Fruit fly (Drosophila melanogaster): ENCODE measurements around the gene myo.

myo gene

dm6 chr4:695845-696244 lies at the start of gene myo (continued):
- TF ChIP-seq slbo (GFP tag; IDR thresholded peaks at IDR 0.05): no peak
- peak; percentile 46 for TF ChIP-seq CG13894 (tag; optimal IDR thresholded peaks at IDR 0.05)
- no peak for TF ChIP-seq Drgx (GFP tag; IDR thresholded peaks at IDR 0.05)
- no peak for TF ChIP-seq CG14050 (GFP tag; IDR thresholded peaks at IDR 0.05)
- TF ChIP-seq dpn (GFP tag; optimal IDR thresholded peaks at IDR 0.05): no peak
- no peak for TF ChIP-seq CG2129 (GFP tag; IDR thresholded peaks at IDR 0.05; ENCODE audit: partially characterized antibody)
- TF ChIP-seq CG2120 (GFP tag; optimal IDR thresholded peaks at IDR 0.05): no peak
- no peak; the same call in 1 of the 2 replicates for TF ChIP-seq CG31441 (GFP tag; IDR thresholded peaks at IDR 0.05)
- no peak for TF ChIP-seq danr (GFP tag; IDR thresholded peaks at IDR 0.05)
- no peak for TF ChIP-seq Dad (GFP tag; optimal IDR thresholded peaks at IDR 0.05)
- no peak for TF ChIP-seq NC2α (GFP tag; optimal IDR thresholded peaks at IDR 0.05)
- no peak for TF ChIP-seq tin (GFP tag; optimal IDR thresholded peaks at IDR 0.05)
- TF ChIP-seq stc (GFP tag; IDR thresholded peaks at IDR 0.05): no peak
- no peak for TF ChIP-seq btn (GFP tag; optimal IDR thresholded peaks at IDR 0.05)
- no peak for TF ChIP-seq sens-2 (GFP tag; IDR thresholded peaks at IDR 0.05)
- no peak for TF ChIP-seq HLH54F (GFP tag; optimal IDR thresholded peaks at IDR 0.05)
- no peak for TF ChIP-seq CG4424 (GFP tag; optimal IDR thresholded peaks at IDR 0.05)
- no peak for TF ChIP-seq CG13624 (GFP tag; optimal IDR thresholded peaks at IDR 0.05)
- no peak for TF ChIP-seq knrl (GFP tag; IDR thresholded peaks at IDR 0.05; ENCODE audit: partially characterized antibody)
- TF ChIP-seq CG11723 (GFP tag; optimal IDR thresholded peaks at IDR 0.05): peak; percentile 75
- no peak for TF ChIP-seq Atf-2 (GFP tag; optimal IDR thresholded peaks at IDR 0.05)
- peak; percentile 14 for TF ChIP-seq tap (tag; optimal IDR thresholded peaks at IDR 0.05)
- TF ChIP-seq CG10565 (GFP tag; optimal IDR thresholded peaks at IDR 0.05): no peak
- no peak for TF ChIP-seq salm (tag; optimal IDR thresholded peaks at IDR 0.05)
- TF ChIP-seq CG17568 (GFP tag; optimal IDR thresholded peaks at IDR 0.05): no peak
- peak; percentile 0 for TF ChIP-seq PHDP (tag; optimal IDR thresholded peaks at IDR 0.05)
- no peak for TF ChIP-seq Nf-YB (GFP tag; optimal IDR thresholded peaks at IDR 0.05)
- no peak for TF ChIP-seq D (optimal IDR thresholded peaks at IDR 0.05)
- TF ChIP-seq D (GFP tag; optimal IDR thresholded peaks at IDR 0.05): no peak
- no peak for TF ChIP-seq CTCF (GFP tag; optimal IDR thresholded peaks at IDR 0.05)
- TF ChIP-seq Scr (GFP tag; IDR thresholded peaks at IDR 0.05; ENCODE audit: partially characterized antibody): no peak
- no peak for TF ChIP-seq CG10543 (GFP tag; optimal IDR thresholded peaks at IDR 0.05)
- TF ChIP-seq CG34376 (GFP tag; optimal IDR thresholded peaks at IDR 0.05): peak; percentile 39
- no peak for TF ChIP-seq dmrt11E (tag; optimal IDR thresholded peaks at IDR 0.05)
- no peak for TF ChIP-seq Dip2 (GFP tag; IDR thresholded peaks at IDR 0.05)
- TF ChIP-seq B-H2 (GFP tag; optimal IDR thresholded peaks at IDR 0.05): peak; percentile 28
- TF ChIP-seq CG1024 (GFP tag; IDR thresholded peaks at IDR 0.05): 0 out of 2 replicates have a peak, but pooled peaks have one; percentile 9
- TF ChIP-seq Dip3 (GFP tag; optimal IDR thresholded peaks at IDR 0.05): no peak
- TF ChIP-seq Myb (GFP tag; optimal IDR thresholded peaks at IDR 0.05): no peak
- TF ChIP-seq crp (GFP tag; optimal IDR thresholded peaks at IDR 0.05): peak in 1 of 2 experiments; percentile 72
- TF ChIP-seq CG15601 (tag; optimal IDR thresholded peaks at IDR 0.05): peak; percentile 49
- no peak for TF ChIP-seq az2 (GFP tag; optimal IDR thresholded peaks at IDR 0.05)
- TF ChIP-seq CG5953 (GFP tag; IDR thresholded peaks at IDR 0.05): no peak
- no peak for TF ChIP-seq cad (GFP tag; optimal IDR thresholded peaks at IDR 0.05)
- TF ChIP-seq lmd (GFP tag; IDR thresholded peaks at IDR 0.05): no peak
- TF ChIP-seq BEAF-32 (GFP tag; optimal IDR thresholded peaks at IDR 0.05): no peak
- TF ChIP-seq CG11093 (GFP tag; IDR thresholded peaks at IDR 0.05): no peak
- TF ChIP-seq eve (GFP tag; optimal IDR thresholded peaks at IDR 0.05): no peak
- TF ChIP-seq CG18262 (tag; optimal IDR thresholded peaks at IDR 0.05): no peak
- TF ChIP-seq tgo (GFP tag; IDR thresholded peaks at IDR 0.05): no peak; the same call in 2 of the 3 replicates
- peak; percentile 66 for TF ChIP-seq CG17802 (tag; optimal IDR thresholded peaks at IDR 0.05)
- TF ChIP-seq Chrac-16 (GFP tag; optimal IDR thresholded peaks at IDR 0.05): no peak
- TF ChIP-seq CG33557 (GFP tag; optimal IDR thresholded peaks at IDR 0.05): peak; percentile 28
